Fruit fly (Drosophila melanogaster) S2 (cell line): Measurements from ENCODE around the gene Pk34A.

Experiments used
- CG8478 ChIP-seq: fragments of >200 bp; optimal IDR thresholded peaks from 2 replicates; lab custom pipeline; 2018
- CTCF ChIP-seq, 2 experiments: fragments of >200 bp; optimal IDR thresholded peaks; 2 replicates each; lab custom pipeline; 2018

- no peak for TF ChIP-seq CTCF (optimal IDR thresholded peaks at IDR 0.05; lab: Kevin White, UChicago)
- TF ChIP-seq CG8478 (lab: Kevin White, UChicago): no peak
Measured at dm6 chr2L:13206857-13207463, 48.4 kb downstream of the Pk34A start.
